Fruit fly (Drosophila melanogaster): ENCODE results near the gene rdhB.

DNA sequence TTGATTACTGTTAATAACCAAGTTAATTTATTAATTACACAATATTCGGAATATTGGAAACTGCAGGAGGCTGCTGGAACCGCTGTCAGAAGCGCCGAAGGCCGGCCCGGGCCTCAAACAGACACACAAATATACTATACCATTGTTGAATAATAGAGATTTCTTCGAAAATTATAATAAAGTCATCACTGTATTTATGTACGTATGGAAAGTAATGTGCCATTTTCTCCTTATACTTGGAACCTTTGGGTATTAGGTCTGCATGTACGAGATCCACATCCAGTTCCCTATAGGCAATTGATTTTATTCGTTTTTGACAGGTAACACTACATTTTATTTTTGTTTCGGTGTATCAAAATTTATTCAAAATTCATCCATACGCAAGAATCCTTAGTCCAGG, 21.0 kb downstream of the rdhB start, which contains the start of gene CG7069:
- TF ChIP-seq CTCF (optimal IDR thresholded peaks at IDR 0.05) (no peak), CG8478 (optimal IDR thresholded peaks at IDR 0.05) (no peak)
